Worm (Caenorhabditis elegans): Measurements from ENCODE around the gene srh-239.

DNA sequence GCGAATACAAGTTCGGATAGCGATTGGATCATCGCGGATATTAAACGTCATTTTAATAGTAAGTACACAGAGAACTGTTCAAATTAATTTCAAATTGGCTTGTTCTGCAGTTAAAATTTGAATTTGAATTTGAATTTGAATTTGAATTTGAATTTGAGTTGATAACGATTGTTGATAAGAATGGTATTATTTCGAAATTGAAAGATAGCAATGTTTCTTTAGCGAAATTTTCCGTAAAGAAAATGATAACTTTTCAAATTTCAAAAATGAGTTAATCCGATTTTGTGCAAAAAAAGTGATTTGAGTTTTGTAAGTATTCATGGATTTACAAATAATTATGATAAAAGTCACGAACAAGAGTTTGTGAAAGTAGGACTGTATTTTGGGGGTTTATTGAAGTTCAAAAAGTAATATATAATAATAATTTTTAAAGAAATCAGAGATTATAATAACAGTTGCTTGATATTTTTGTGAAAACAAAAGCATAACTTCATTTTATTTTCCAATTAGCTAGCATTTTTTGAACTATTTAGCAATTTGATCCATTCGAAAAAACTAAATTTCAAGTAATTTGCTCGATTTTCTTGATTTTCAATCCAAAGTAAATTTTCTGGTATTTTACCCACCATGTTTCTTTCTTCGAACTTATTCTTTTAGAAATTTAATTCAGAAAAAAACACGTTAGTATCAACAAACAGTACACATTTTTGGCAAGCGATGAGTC lies 20.0 kb upstream of the srh-239 start, which contains the start of gene Y36E3A.2:
- no peak for TF ChIP-seq nhr-25 (tag; optimal IDR thresholded peaks at IDR 0.05)
- TF ChIP-seq fos-1 (tag; optimal IDR thresholded peaks at IDR 0.05) = peak; percentile 48
- no peak for TF ChIP-seq skn-1 (tag; optimal IDR thresholded peaks at IDR 0.05)
- no peak for TF ChIP-seq ztf-11 (tag; optimal IDR thresholded peaks at IDR 0.05)
- TF ChIP-seq lsy-2 (tag; optimal IDR thresholded peaks at IDR 0.05) = no peak
- TF ChIP-seq elt-1 (tag; optimal IDR thresholded peaks at IDR 0.05) = no peak
- no peak for TF ChIP-seq ceh-82 (tag; optimal IDR thresholded peaks at IDR 0.05)
- TF ChIP-seq nhr-12 (tag; optimal IDR thresholded peaks at IDR 0.05) = no peak
- TF ChIP-seq blmp-1 (tag; optimal IDR thresholded peaks at IDR 0.05; ENCODE audit: insufficient read depth) = no peak
- no peak for TF ChIP-seq F13H6.1 (tag; optimal IDR thresholded peaks at IDR 0.05)
- no peak for TF ChIP-seq unc-39 (tag; optimal IDR thresholded peaks at IDR 0.05)
- TF ChIP-seq unc-55 (GFP tag; optimal IDR thresholded peaks at IDR 0.05) = no peak

Measured in whole organism, L2 larva.